Worm (Caenorhabditis elegans) whole organism, L1 larva: ENCODE results near the gene Y54G2A.26.

Experiments
- C16A3.4 ChIP-seq: fragments of 150-350 bp; optimal IDR thresholded peaks from 2 replicates; lab custom pipeline; 2014; ENCODE audit warnings: missing biosample characterization, missing genetic modification characterization
- F16B12.6 ChIP-seq: fragments of 150-350 bp; optimal IDR thresholded peaks from 2 replicates; lab custom pipeline; 2014; ENCODE audit warnings: missing biosample characterization, missing genetic modification characterization
- aha-1 ChIP-seq: fragments of 150-350 bp; optimal IDR thresholded peaks from 2 replicates; lab custom pipeline; 2014; ENCODE audit warnings: missing biosample characterization, missing genetic modification characterization
- aly-2 ChIP-seq: fragments of 150-350 bp; optimal IDR thresholded peaks from 2 replicates; lab custom pipeline; 2014; ENCODE audit warnings: missing biosample characterization, missing genetic modification characterization
- ama-1 ChIP-seq: fragments of 150-350 bp; optimal IDR thresholded peaks from 2 replicates; lab custom pipeline; 2014
- blmp-1 ChIP-seq: fragments of 150-350 bp; optimal IDR thresholded peaks from 2 replicates; lab custom pipeline; 2014; ENCODE audit warnings: missing biosample characterization, missing genetic modification characterization
- ceh-88 ChIP-seq: fragments of 200-800 bp; sonication (Bioruptor generic); IDR thresholded peaks from 2 replicates; pipeline ENCODE4 v1.3.6; 2022; ENCODE audit warnings: missing genetic modification characterization, missing compliant biosample characterization
- dsc-1 ChIP-seq: sonication (generic microtip); optimal IDR thresholded peaks from 2 replicates; lab custom pipeline; 2016; ENCODE audit warnings: mild to moderate bottlenecking, missing genetic modification characterization, missing compliant biosample characterization
- efl-1 ChIP-seq, 4 experiments: fragments of 150-350 bp; optimal IDR thresholded peaks in 3 of 4; peaks in 1 of 4; 1 replicate in 1 of 4; 2 replicates in 3 of 4; lab custom pipeline; 2014; ENCODE audit warnings: missing biosample characterization in 2 of 4, missing genetic modification characterization in 2 of 4, missing genetic modification reagents in 2 of 4
- egl-13 ChIP-seq: sonication (generic microtip); optimal IDR thresholded peaks from 2 replicates; lab custom pipeline; 2016; ENCODE audit warnings: missing genotype, missing genetic modification reagents, missing genetic modification characterization, missing compliant biosample characterization
- egl-27 ChIP-seq, 2 experiments: fragments of 150-350 bp in 1 of 2; sonication (generic microtip); optimal IDR thresholded peaks; 3 replicates each; lab custom pipeline; 2017 to 2018; ENCODE audit warnings: missing biosample characterization in 2 of 2, missing genetic modification characterization in 2 of 2, missing genetic modification reagents in 2 of 2
- elt-2 ChIP-seq: sonication (generic microtip); optimal IDR thresholded peaks from 2 replicates; lab custom pipeline; 2016; ENCODE audit warnings: missing genetic modification characterization, mild to moderate bottlenecking, inconsistent platforms, missing compliant biosample characterization, missing genetic modification reagents
- fkh-8 ChIP-seq: sonication (generic microtip); optimal IDR thresholded peaks from 2 replicates; lab custom pipeline; 2016; ENCODE audit warnings: mild to moderate bottlenecking, missing genetic modification characterization, missing compliant biosample characterization
- fos-1 ChIP-seq: fragments of 150-350 bp; optimal IDR thresholded peaks from 2 replicates; lab custom pipeline; 2014; ENCODE audit warnings: missing biosample characterization, missing genetic modification characterization
- grh-1 ChIP-seq: fragments of 200-800 bp; sonication (Bioruptor generic); IDR thresholded peaks from 2 replicates; pipeline ENCODE4 v1.3.6; 2022; ENCODE audit warnings: missing genetic modification reagents, missing genetic modification characterization, missing compliant biosample characterization
- irx-1 ChIP-seq: sonication (generic microtip); optimal IDR thresholded peaks from 2 replicates; lab custom pipeline; 2016; ENCODE audit warnings: missing genetic modification characterization, missing compliant biosample characterization
- lin-14 ChIP-seq: fragments of 200-800 bp; sonication (Bioruptor generic); optimal IDR thresholded peaks from 2 replicates; lab custom pipeline; 2018; ENCODE audit warnings: mild to moderate bottlenecking, missing genetic modification characterization, moderate library complexity, missing compliant biosample characterization
- lin-35 ChIP-seq, 2 experiments: fragments of 150-350 bp; optimal IDR thresholded peaks; 2 replicates each; lab custom pipeline; 2014; ENCODE audit warnings: missing biosample characterization in 2 of 2, missing genetic modification characterization in 2 of 2, missing genetic modification reagents in 2 of 2
- lin-39 ChIP-seq: fragments of 150-350 bp; optimal IDR thresholded peaks from 2 replicates; lab custom pipeline; 2014; ENCODE audit warnings: missing biosample characterization, missing genetic modification reagents, missing genetic modification characterization
- lsy-2 ChIP-seq, 2 experiments: fragments of 150-350 bp; optimal IDR thresholded peaks; 2 replicates each; lab custom pipeline; 2014; ENCODE audit warnings: missing biosample characterization in 2 of 2, missing genetic modification characterization in 2 of 2
- mab-9 ChIP-seq: fragments of 200-800 bp; sonication (Bioruptor generic); IDR thresholded peaks from 2 replicates; pipeline ENCODE4 v1.3.6; 2022; ENCODE audit warnings: missing genetic modification reagents, missing genetic modification characterization, missing compliant biosample characterization
- mdl-1 ChIP-seq, 2 experiments: fragments of 150-350 bp; optimal IDR thresholded peaks; 2 replicates each; lab custom pipeline; 2014 to 2017; ENCODE audit warnings: missing biosample characterization in 2 of 2, missing genetic modification characterization in 2 of 2, inconsistent platforms in 1 of 2
- mef-2 ChIP-seq: fragments of 150-350 bp; optimal IDR thresholded peaks from 2 replicates; lab custom pipeline; 2014; ENCODE audit warnings: missing biosample characterization, missing genetic modification characterization
- nhr-11 ChIP-seq: fragments of 150-350 bp; optimal IDR thresholded peaks from 2 replicates; lab custom pipeline; 2014; ENCODE audit warnings: missing biosample characterization, missing genetic modification characterization
- nhr-12 ChIP-seq: sonication (generic microtip); optimal IDR thresholded peaks from 2 replicates; lab custom pipeline; 2017; ENCODE audit warnings: missing biosample characterization, missing genetic modification characterization
- nhr-19 ChIP-seq: fragments of 200-800 bp; sonication (Bioruptor generic); conservative IDR thresholded peaks from 2 replicates; pipeline ENCODE4 v1.3.6; 2022; ENCODE audit warnings: missing genetic modification characterization, missing compliant biosample characterization
- nhr-20 ChIP-seq: sonication (generic microtip); optimal IDR thresholded peaks from 2 replicates; lab custom pipeline; 2016; ENCODE audit warnings: mild to moderate bottlenecking, missing genetic modification characterization, missing compliant biosample characterization
- nhr-47 ChIP-seq: sonication (generic microtip); optimal IDR thresholded peaks from 2 replicates; lab custom pipeline; 2016; ENCODE audit warnings: mild to moderate bottlenecking, missing genetic modification characterization, moderate library complexity, missing compliant biosample characterization
- nhr-71 ChIP-seq: sonication (generic microtip); optimal IDR thresholded peaks from 2 replicates; lab custom pipeline; 2016; ENCODE audit warnings: mild to moderate bottlenecking, missing genetic modification characterization, moderate library complexity, missing compliant biosample characterization
- nhr-76 ChIP-seq: sonication (generic microtip); optimal IDR thresholded peaks from 2 replicates; lab custom pipeline; 2017; ENCODE audit warnings: missing biosample characterization, missing genetic modification characterization
- nhr-84 ChIP-seq: sonication (generic microtip); optimal IDR thresholded peaks from 2 replicates; lab custom pipeline; 2017; ENCODE audit warnings: missing biosample characterization, missing genetic modification characterization
- nhr-90 ChIP-seq: sonication (generic microtip); optimal IDR thresholded peaks from 2 replicates; lab custom pipeline; 2016; ENCODE audit warnings: mild to moderate bottlenecking, missing genetic modification characterization, missing compliant biosample characterization; ENCODE audit not compliant: poor library complexity
- rnt-1 ChIP-seq: sonication (generic microtip); optimal IDR thresholded peaks from 2 replicates; lab custom pipeline; 2016; ENCODE audit warnings: mild to moderate bottlenecking, missing genetic modification characterization, moderate library complexity, missing compliant biosample characterization
- snpc-4 ChIP-seq: fragments of 150-350 bp; optimal IDR thresholded peaks from 2 replicates; lab custom pipeline; 2014; ENCODE audit warnings: missing biosample characterization, missing genetic modification characterization
- snu-23 ChIP-seq: sonication (generic microtip); optimal IDR thresholded peaks from 2 replicates; lab custom pipeline; 2016; ENCODE audit warnings: missing genetic modification characterization, missing compliant biosample characterization
- swsn-7 ChIP-seq: sonication (generic microtip); optimal IDR thresholded peaks from 2 replicates; lab custom pipeline; 2016; ENCODE audit warnings: missing genetic modification characterization, missing compliant biosample characterization
- tbx-2 ChIP-seq: sonication (generic microtip); optimal IDR thresholded peaks from 2 replicates; lab custom pipeline; 2016; ENCODE audit warnings: missing genetic modification characterization, missing compliant biosample characterization
- unc-130 ChIP-seq: fragments of 150-350 bp; optimal IDR thresholded peaks from 2 replicates; lab custom pipeline; 2017; ENCODE audit warnings: missing biosample characterization, missing genetic modification characterization, inconsistent platforms
- unc-62 ChIP-seq: fragments of 150-350 bp; optimal IDR thresholded peaks from 2 replicates; lab custom pipeline; 2014; ENCODE audit warnings: missing biosample characterization, missing genetic modification reagents, missing genetic modification characterization
- unc-98 ChIP-seq: fragments of 200-800 bp; sonication (Bioruptor generic); IDR thresholded peaks from 2 replicates; pipeline ENCODE4 v1.3.6; 2022; ENCODE audit warnings: missing genetic modification characterization, missing compliant biosample characterization
- xbp-1 ChIP-seq: sonication (generic microtip); optimal IDR thresholded peaks from 2 replicates; lab custom pipeline; 2016; ENCODE audit warnings: missing genetic modification characterization, missing compliant biosample characterization
- zip-4 ChIP-seq: fragments of 200-800 bp; sonication (Bioruptor generic); optimal IDR thresholded peaks from 2 replicates; lab custom pipeline; 2018; ENCODE audit warnings: mild to moderate bottlenecking, missing genetic modification characterization, moderate library complexity, missing compliant biosample characterization
- ztf-4 ChIP-seq: fragments of 150-350 bp; optimal IDR thresholded peaks from 2 replicates; lab custom pipeline; 2014; ENCODE audit warnings: missing biosample characterization, missing genetic modification characterization

Gene Y54G2A.26

DNA sequence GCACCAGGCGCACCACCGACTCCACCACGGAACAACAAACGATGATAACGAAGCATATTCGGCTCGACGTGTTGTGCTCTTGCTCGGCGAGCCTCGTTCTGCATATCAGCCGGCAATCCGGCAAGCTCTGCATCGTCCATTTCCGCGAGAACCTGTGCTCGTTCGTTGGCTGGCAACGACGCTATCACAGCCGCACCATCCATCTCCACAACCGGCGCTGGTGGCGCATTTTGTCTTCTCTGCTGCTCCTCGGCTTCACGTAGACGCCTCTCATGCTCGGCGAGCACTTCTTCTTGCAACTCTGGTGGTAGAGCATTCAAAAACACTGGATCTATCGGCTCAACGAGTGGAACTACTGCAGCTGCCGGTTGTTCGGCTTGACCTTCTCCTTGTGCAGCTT lies 42.7 kb upstream of the Y54G2A.26 start:
- no peak for TF ChIP-seq egl-27 (tag; optimal IDR thresholded peaks at IDR 0.05; lab: Kevin White, UChicago)
- no peak for TF ChIP-seq nhr-47 (tag; lab: Kevin White, UChicago)
- no peak for TF ChIP-seq aly-2
- TF ChIP-seq irx-1 (tag; lab: Kevin White, UChicago), result no peak
- TF ChIP-seq ama-1 (lab: Kevin White, UChicago), result no peak
- TF ChIP-seq efl-1 (optimal IDR thresholded peaks at IDR 0.05; lab: Kevin White, UChicago), result no peak
- no peak for TF ChIP-seq efl-1 (GFP tag; optimal IDR thresholded peaks at IDR 0.05 in 1 of 2; lab: Kevin White, UChicago)
- TF ChIP-seq nhr-90 (tag; lab: Kevin White, UChicago), result no peak
- TF ChIP-seq mab-9 (GFP tag; lab: Robert Waterston, UW), result no peak
- no peak for TF ChIP-seq blmp-1
- TF ChIP-seq unc-62 (GFP tag; lab: Kevin White, UChicago), result no peak
- TF ChIP-seq grh-1 (GFP tag; lab: Robert Waterston, UW), result no peak
- no peak for TF ChIP-seq ztf-4
- no peak for TF ChIP-seq F16B12.6 (tag; lab: Kevin White, UChicago)
- TF ChIP-seq nhr-19 (GFP tag; lab: Robert Waterston, UW), result no peak
- TF ChIP-seq, all 84 proteins: peak for 0

DNA sequence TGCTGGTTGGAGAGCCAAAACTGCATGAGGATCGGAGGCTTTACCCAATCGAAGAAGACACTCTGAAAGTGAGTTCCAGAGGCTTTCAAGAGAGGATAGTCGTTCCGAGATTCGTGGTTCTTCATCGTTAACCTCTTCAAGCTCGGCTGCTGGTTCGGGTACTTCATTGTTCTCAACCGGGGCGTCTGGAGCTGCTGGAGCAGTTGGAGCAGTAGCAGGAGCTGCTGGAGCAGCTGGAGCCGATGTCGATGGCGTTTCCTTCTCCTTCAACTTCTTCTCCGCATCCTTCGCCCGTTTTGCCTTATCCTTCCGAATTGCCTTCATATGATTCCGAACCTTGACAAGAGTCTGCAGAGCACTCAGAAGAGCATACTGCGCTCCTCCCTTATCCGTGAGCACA lies 40.1 kb upstream of the Y54G2A.26 start:
- TF ChIP-seq nhr-84 (tag; lab: Kevin White, UChicago), result no peak
- no peak for TF ChIP-seq lin-14 (GFP tag; lab: Kevin White, UChicago)
- no peak for TF ChIP-seq nhr-76
- no peak for TF ChIP-seq nhr-12 (tag; lab: Kevin White, UChicago)
- no peak for TF ChIP-seq egl-13 (tag; lab: Kevin White, UChicago)
- TF ChIP-seq ceh-88, result no peak
- TF ChIP-seq snu-23, result no peak
- no peak for TF ChIP-seq elt-2 (tag; lab: Kevin White, UChicago)
- no peak for TF ChIP-seq unc-98
- no peak for TF ChIP-seq dsc-1
- no peak for TF ChIP-seq C16A3.4 (tag; lab: Kevin White, UChicago)
- no peak for TF ChIP-seq zip-4

DNA sequence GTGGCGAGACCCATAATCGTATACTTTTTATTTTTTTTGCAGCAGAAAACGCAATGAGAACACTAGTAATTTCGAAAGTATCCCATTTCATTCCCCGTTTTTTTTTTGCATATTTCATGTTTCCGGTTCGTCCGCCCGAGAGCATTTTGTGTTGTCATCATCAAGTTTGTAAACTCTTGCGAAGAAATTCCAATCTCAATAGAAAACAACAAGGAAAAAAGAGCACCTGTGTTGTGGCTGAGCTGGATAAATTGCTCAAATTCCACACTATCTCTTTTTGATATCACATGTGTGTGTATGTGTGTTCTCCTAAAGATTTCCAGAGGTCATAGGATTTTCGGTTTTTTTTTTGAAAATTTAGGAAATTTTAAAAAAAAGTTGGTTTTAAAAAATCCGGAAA lies 36.7 kb upstream of the Y54G2A.26 start:
- no peak for TF ChIP-seq fos-1 (tag; lab: Kevin White, UChicago)
- TF ChIP-seq nhr-71, result peak; percentile 39
- TF ChIP-seq rnt-1 (tag; lab: Kevin White, UChicago), result peak; percentile 46
- TF ChIP-seq aly-2, result peak; percentile 65

DNA sequence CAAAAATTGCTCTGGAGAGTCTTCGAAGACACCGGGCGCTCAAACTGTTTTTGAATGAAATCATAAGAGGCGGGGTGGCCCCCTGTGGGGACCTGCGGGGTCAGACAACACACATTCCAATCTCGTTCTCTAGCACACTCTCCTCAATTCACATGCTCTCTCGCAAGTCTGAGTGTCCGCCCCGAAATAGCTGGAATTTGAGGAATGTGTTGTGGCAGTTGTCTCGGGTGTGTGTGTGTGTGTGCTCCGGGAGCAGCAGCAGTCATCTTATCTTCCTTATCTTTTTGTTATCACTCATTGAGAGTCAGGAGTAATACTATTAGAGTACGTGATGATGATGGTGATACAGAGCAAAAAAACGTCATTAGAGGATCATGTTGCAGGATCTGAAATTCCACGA lies 34.6 kb upstream of the Y54G2A.26 start:
- TF ChIP-seq xbp-1 (peak; percentile 15), rnt-1 (tag; lab: Kevin White, UChicago) (peak; percentile 85), ama-1 (lab: Kevin White, UChicago) (no peak), mab-9 (GFP tag; lab: Robert Waterston, UW) (no peak), aha-1 (tag; lab: Kevin White, UChicago) (no peak), lsy-2 (tag; optimal IDR thresholded peaks at IDR 0.05; lab: Kevin White, UChicago) (peak; percentile 19 to 42), lin-14 (GFP tag; lab: Kevin White, UChicago) (peak; percentile 72), lin-35 (GFP tag; optimal IDR thresholded peaks at IDR 0.05; lab: Kevin White, UChicago) (peak in 1 of 2 experiments; percentile 34), swsn-7 (tag; lab: Kevin White, UChicago) (peak; percentile 13), nhr-11 (tag; lab: Kevin White, UChicago) (peak; percentile 5), mef-2 (peak; percentile 87), aly-2 (no peak), egl-27 (tag; optimal IDR thresholded peaks at IDR 0.05; lab: Kevin White, UChicago) (no peak), unc-130 (tag; lab: Kevin White, UChicago) (peak; percentile 46), elt-2 (tag; lab: Kevin White, UChicago) (peak; percentile 41), fkh-8 (tag; lab: Kevin White, UChicago) (no peak), tbx-2 (tag; lab: Kevin White, UChicago) (peak; percentile 8), nhr-71 (peak; percentile 81), mdl-1 (tag; optimal IDR thresholded peaks at IDR 0.05; lab: Kevin White, UChicago) (peak in 1 of 2 experiments; percentile 15), nhr-19 (GFP tag; lab: Robert Waterston, UW) (peak; percentile 60), efl-1 (optimal IDR thresholded peaks at IDR 0.05; lab: Kevin White, UChicago) (peak; percentile 17 to 24), efl-1 (GFP tag; optimal IDR thresholded peaks at IDR 0.05 in 1 of 2; lab: Kevin White, UChicago) (peak in 1 of 2 experiments; percentile 1), snu-23 (peak; percentile 48), lin-39 (tag; lab: Kevin White, UChicago) (peak; percentile 10), ztf-4 (peak; percentile 37), nhr-20 (tag; lab: Kevin White, UChicago) (peak; percentile 30), snpc-4 (tag; lab: Kevin White, UChicago) (no peak)
